Fruit fly (Drosophila melanogaster) whole organism, pupa: Measurements from ENCODE around the gene CtBP.

Experiments
- CG10348 ChIP-seq: fragments of 200-800 bp; sonication (Bioruptor generic); IDR thresholded peaks from 2 replicates; pipeline ENCODE4 v1.3.6; 2022; ENCODE audit warnings: missing biosample characterization, missing genetic modification characterization
- CG12605 ChIP-seq: fragments of 200-800 bp; sonication (Bioruptor generic); IDR thresholded peaks from 2 replicates; pipeline ENCODE4 v1.3.6; 2022; ENCODE audit warnings: missing biosample characterization, missing genetic modification characterization
- CG13204 ChIP-seq: fragments of 200-800 bp; sonication (Bioruptor generic); optimal IDR thresholded peaks from 2 replicates; lab custom pipeline; 2018; ENCODE audit warnings: missing biosample characterization, mild to moderate bottlenecking, missing genetic modification characterization, moderate library complexity
- CG14655 ChIP-seq: fragments of 200-800 bp; sonication (Bioruptor generic); optimal IDR thresholded peaks from 3 replicates; lab custom pipeline; 2017; ENCODE audit warnings: mild to moderate bottlenecking, missing biosample characterization, missing genetic modification reagents, missing genetic modification characterization
- CG15710 ChIP-seq: fragments of 200-800 bp; sonication (Bioruptor generic); optimal IDR thresholded peaks from 2 replicates; lab custom pipeline; 2018; ENCODE audit warnings: missing biosample characterization, mild to moderate bottlenecking, missing genetic modification characterization, moderate library complexity
- CG17806 ChIP-seq: fragments of 200-800 bp; sonication (Bioruptor generic); optimal IDR thresholded peaks from 2 replicates; lab custom pipeline; 2018; ENCODE audit warnings: missing biosample characterization, mild to moderate bottlenecking, missing genetic modification characterization, moderate library complexity
- CG32121 ChIP-seq: fragments of 200-800 bp; sonication (Bioruptor generic); IDR thresholded peaks from 2 replicates; pipeline ENCODE4 v1.3.6; 2022; ENCODE audit warnings: missing biosample characterization, missing genetic modification characterization
- CG34367 ChIP-seq: fragments of 200-800 bp; sonication (Bioruptor generic); optimal IDR thresholded peaks from 2 replicates; lab custom pipeline; 2018; ENCODE audit warnings: missing biosample characterization, mild to moderate bottlenecking, missing genetic modification characterization
- CG4496 ChIP-seq: fragments of 200-800 bp; sonication (Bioruptor generic); IDR thresholded peaks from 3 replicates; pipeline ENCODE4 v1.3.6; 2022; ENCODE audit warnings: missing biosample characterization, missing genetic modification characterization
- CG8159 ChIP-seq: fragments of 200-800 bp; sonication (Bioruptor generic); optimal IDR thresholded peaks from 3 replicates; lab custom pipeline; 2018; ENCODE audit warnings: missing biosample characterization, mild to moderate bottlenecking, missing genetic modification characterization, moderate library complexity
- CG8301 ChIP-seq: fragments of 200-800 bp; sonication (Bioruptor generic); optimal IDR thresholded peaks from 2 replicates; lab custom pipeline; 2018; ENCODE audit warnings: missing biosample characterization, mild to moderate bottlenecking, missing genetic modification characterization
- CG9948 ChIP-seq: fragments of 200-800 bp; sonication (Bioruptor generic); optimal IDR thresholded peaks from 2 replicates; lab custom pipeline; 2018; ENCODE audit warnings: missing biosample characterization, mild to moderate bottlenecking, missing genetic modification characterization, moderate library complexity
- D1 ChIP-seq: fragments of 200-800 bp; sonication (Bioruptor generic); optimal IDR thresholded peaks from 2 replicates; lab custom pipeline; 2018; ENCODE audit warnings: missing biosample characterization, mild to moderate bottlenecking, missing genetic modification characterization, moderate library complexity
- EcR ChIP-seq: fragments of 200-800 bp; sonication (Bioruptor generic); optimal IDR thresholded peaks from 3 replicates; lab custom pipeline; 2019; ENCODE audit warnings: missing biosample characterization, missing genetic modification characterization, mild to moderate bottlenecking, moderate library complexity, missing genetic modification reagents
- Ets98B ChIP-seq: fragments of 200-800 bp; sonication (Bioruptor generic); IDR thresholded peaks from 2 replicates; pipeline ENCODE4 v1.3.6; 2022; ENCODE audit warnings: missing biosample characterization, missing genetic modification characterization
- Pif1A ChIP-seq: fragments of 200-800 bp; sonication (Bioruptor generic); optimal IDR thresholded peaks from 3 replicates; lab custom pipeline; 2016; ENCODE audit warnings: missing biosample characterization, missing genetic modification characterization
- Pif1B ChIP-seq: fragments of 200-800 bp; sonication (Bioruptor generic); optimal IDR thresholded peaks from 3 replicates; lab custom pipeline; 2016; ENCODE audit warnings: missing biosample characterization, missing genetic modification characterization
- Snoo ChIP-seq: fragments of 200-800 bp; sonication (Bioruptor generic); optimal IDR thresholded peaks from 3 replicates; lab custom pipeline; 2017; ENCODE audit warnings: missing biosample characterization, mild to moderate bottlenecking, missing genetic modification characterization, inconsistent platforms
- fd96Ca ChIP-seq: fragments of 200-800 bp; sonication (Bioruptor generic); IDR thresholded peaks from 3 replicates; pipeline ENCODE4 v1.3.6; 2022; ENCODE audit warnings: missing biosample characterization, missing genetic modification characterization
- gl ChIP-seq: fragments of 200-800 bp; sonication (Bioruptor generic); optimal IDR thresholded peaks from 2 replicates; lab custom pipeline; 2018; ENCODE audit warnings: missing biosample characterization, mild to moderate bottlenecking, missing genetic modification characterization
- rn ChIP-seq: fragments of 200-800 bp; sonication (Bioruptor generic); IDR thresholded peaks from 2 replicates; pipeline ENCODE4 v1.3.6; 2022; ENCODE audit warnings: missing biosample characterization, missing genetic modification characterization

CtBP gene

dm6 chr3R:13011621-13011963, at the start of gene CtBP:
TSS of gene CtBP (plus strand) at chr3R:13011649.
- no peak for TF ChIP-seq CG8159 (tag; lab: Kevin White, UChicago)
- TF ChIP-seq Pif1A (GFP tag; lab: Kevin White, UChicago), result no peak
- no peak for TF ChIP-seq Pif1B (GFP tag; lab: Kevin White, UChicago)
- TF ChIP-seq CG8301 (tag; lab: Kevin White, UChicago), result no peak
- peak; percentile 23; the same call in 1 of the 3 replicates for TF ChIP-seq CG4496
- TF ChIP-seq fd96Ca (GFP tag; lab: Robert Waterston, UW), result no peak
- no peak for TF ChIP-seq CG13204 (GFP tag; lab: Kevin White, UChicago)
- TF ChIP-seq EcR (GFP tag; lab: Kevin White, UChicago), result no peak
- TF ChIP-seq CG17806 (tag; lab: Kevin White, UChicago), result no peak
- TF ChIP-seq CG32121 (GFP tag; lab: Robert Waterston, UW), result no peak
- TF ChIP-seq D1 (tag; lab: Kevin White, UChicago), result no peak
- peak; percentile 14; the same call in 1 of the 2 replicates for TF ChIP-seq CG12605
- TF ChIP-seq CG10348, result no peak
- TF ChIP-seq Ets98B (GFP tag; lab: Robert Waterston, UW), result no peak
- TF ChIP-seq CG14655, result no peak

dm6 chr3R:12962612-12963011, 48.8 kb upstream of the CtBP start:
- no peak for TF ChIP-seq CG13204 (GFP tag; lab: Kevin White, UChicago)
- peak; percentile 30 for TF ChIP-seq EcR (GFP tag; lab: Kevin White, UChicago)

dm6 chr3R:12963491-12963890, 48.0 kb upstream of the CtBP start, which contains the start of gene Cyp304a1:
TSS of gene Cyp304a1 (plus strand) at chr3R:12963791.
- no peak for TF ChIP-seq CG32121 (GFP tag; lab: Robert Waterston, UW)
- TF ChIP-seq CG34367 (tag; lab: Kevin White, UChicago), result no peak
- no peak for TF ChIP-seq CG15710 (tag; lab: Kevin White, UChicago)
- no peak for TF ChIP-seq gl (tag; lab: Kevin White, UChicago)
- TF ChIP-seq CG17806 (tag; lab: Kevin White, UChicago), result no peak
- TF ChIP-seq CG14655, result no peak
- TF ChIP-seq fd96Ca (GFP tag; lab: Robert Waterston, UW), result no peak
- TF ChIP-seq Pif1B (GFP tag; lab: Kevin White, UChicago), result no peak
- no peak for TF ChIP-seq D1 (tag; lab: Kevin White, UChicago)
- no peak for TF ChIP-seq CG4496

DNA sequence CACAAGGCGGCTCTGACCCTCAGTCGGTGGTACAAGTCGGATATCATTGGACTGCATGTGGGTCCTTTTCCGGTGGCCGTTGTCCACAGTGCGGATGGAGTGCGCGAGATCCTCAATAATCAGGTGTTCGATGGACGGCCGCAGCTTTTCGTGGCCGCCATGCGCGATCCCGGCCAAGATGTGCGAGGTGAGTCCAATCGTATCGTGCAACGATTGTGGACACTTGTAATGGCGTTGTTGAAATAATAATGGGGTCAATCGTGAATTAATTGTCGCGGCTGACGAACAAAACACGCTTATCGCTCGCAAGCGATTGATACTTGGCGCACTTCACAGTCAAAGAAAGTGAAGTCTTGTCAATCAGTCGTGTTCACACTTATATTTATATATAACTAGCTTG, 47.4 kb upstream of the CtBP start:
- TF ChIP-seq CG13204 (GFP tag; lab: Kevin White, UChicago), result no peak
- no peak for TF ChIP-seq Pif1B (GFP tag; lab: Kevin White, UChicago)
- TF ChIP-seq CG8301 (tag; lab: Kevin White, UChicago), result no peak
- TF ChIP-seq gl (tag; lab: Kevin White, UChicago), result no peak
- no peak for TF ChIP-seq fd96Ca (GFP tag; lab: Robert Waterston, UW)
- TF ChIP-seq CG9948, result no peak
- no peak for TF ChIP-seq Snoo
- no peak for TF ChIP-seq Pif1A (GFP tag; lab: Kevin White, UChicago)
- no peak for TF ChIP-seq CG34367 (tag; lab: Kevin White, UChicago)
- no peak for TF ChIP-seq CG14655
- TF ChIP-seq CG8159 (tag; lab: Kevin White, UChicago), result no peak
- TF ChIP-seq EcR (GFP tag; lab: Kevin White, UChicago), result no peak
- TF ChIP-seq CG17806 (tag; lab: Kevin White, UChicago), result no peak
- TF ChIP-seq rn, result no peak
- no peak for TF ChIP-seq CG4496
- TF ChIP-seq D1 (tag; lab: Kevin White, UChicago), result no peak
- TF ChIP-seq CG10348, result no peak
- no peak for TF ChIP-seq CG15710 (tag; lab: Kevin White, UChicago)

- no peak for TF ChIP-seq Pif1A (GFP tag; lab: Kevin White, UChicago)
- TF ChIP-seq rn, result no peak
- TF ChIP-seq EcR (GFP tag; lab: Kevin White, UChicago), result no peak
- no peak for TF ChIP-seq CG10348
- no peak for TF ChIP-seq fd96Ca (GFP tag; lab: Robert Waterston, UW)
- TF ChIP-seq CG32121 (GFP tag; lab: Robert Waterston, UW), result no peak
- TF ChIP-seq Snoo, result no peak
- TF ChIP-seq Ets98B (GFP tag; lab: Robert Waterston, UW), result no peak
- TF ChIP-seq D1 (tag; lab: Kevin White, UChicago), result no peak
- no peak for TF ChIP-seq CG8159 (tag; lab: Kevin White, UChicago)
- TF ChIP-seq, all 21 proteins: peak for 0
These were observed 43.8 kb upstream of the CtBP start, which contains the start of the genes CG14384 and grsm for dm6 chr3R:12967612-12968011. TSS of gene CG14384 (minus strand) at chr3R:12967712. TSS of gene grsm (minus strand) at chr3R:12967712.

dm6 chr3R:12972106-12972505, 39.3 kb upstream of the CtBP start:
- TF ChIP-seq rn (no peak), CG14655 (no peak), CG8301 (tag; lab: Kevin White, UChicago) (no peak), CG32121 (GFP tag; lab: Robert Waterston, UW) (no peak), Pif1A (GFP tag; lab: Kevin White, UChicago) (no peak), CG15710 (tag; lab: Kevin White, UChicago) (no peak)

DNA sequence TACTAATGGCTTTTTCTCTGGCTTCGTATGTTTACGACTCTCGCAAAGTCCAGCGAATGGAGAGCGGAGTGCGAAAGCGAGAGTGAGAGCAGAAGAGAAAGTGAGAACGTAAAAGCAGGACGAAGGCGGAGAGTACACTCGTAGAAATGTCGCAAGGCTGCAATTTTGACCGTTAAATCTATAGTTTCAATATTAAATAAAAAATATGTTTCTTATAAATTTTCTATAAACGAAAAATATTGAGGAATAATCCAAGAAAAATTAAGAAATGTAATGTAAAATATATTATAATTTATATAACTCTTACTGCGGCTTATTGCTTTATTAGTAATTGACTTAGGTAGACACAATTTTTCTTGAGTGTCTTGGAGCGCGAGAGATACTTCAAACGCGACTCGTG, 37.0 kb upstream of the CtBP start:
- TF ChIP-seq Pif1A (GFP tag; lab: Kevin White, UChicago), result peak; percentile 22
- TF ChIP-seq CG4496, result 0 out of 3 replicates have a peak, but pooled peaks have one; percentile 23
- TF ChIP-seq CG34367 (tag; lab: Kevin White, UChicago), result no peak
- peak; percentile 63 for TF ChIP-seq Pif1B (GFP tag; lab: Kevin White, UChicago)
- TF ChIP-seq CG14655, result peak; percentile 53
- TF ChIP-seq CG9948, result peak; percentile 43
